Worm (Caenorhabditis elegans): Measurements from ENCODE around the gene dhs-26.

DNA sequence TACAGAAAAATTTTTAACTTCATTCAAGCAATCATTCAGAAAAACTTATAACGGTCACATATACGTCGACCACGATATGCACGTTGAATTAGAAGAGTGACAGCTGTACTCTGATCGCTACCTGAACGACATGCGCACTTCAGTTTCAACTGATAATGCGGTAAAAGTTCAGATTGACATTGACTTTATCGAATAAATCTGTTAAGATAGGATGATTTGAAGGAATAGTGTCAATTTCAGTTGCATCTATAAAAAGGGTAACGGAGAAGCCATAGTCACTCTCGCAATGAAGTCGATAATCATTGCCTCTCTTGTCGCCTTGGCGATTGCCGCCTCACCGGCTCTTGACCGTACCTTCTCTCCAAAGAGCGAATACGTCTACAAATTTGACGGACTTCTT is 40.9 kb upstream of the dhs-26 start, which contains the start of gene vit-5:
- TF ChIP-seq ref-1 (GFP tag; conservative IDR thresholded peaks at IDR 0.05) (no peak), tab-1 (GFP tag; IDR thresholded peaks at IDR 0.05) (no peak), flt-1 (GFP tag; IDR thresholded peaks at IDR 0.05) (no peak), klf-2 (GFP tag; conservative IDR thresholded peaks at IDR 0.05) (no peak)
